Worm (Caenorhabditis elegans) whole organism, mixed stage, embryonic: ENCODE data around the gene F41C3.1.

Experiments
- bed-3 ChIP-seq: fragments of 200-800 bp; sonication (Bioruptor generic); optimal IDR thresholded peaks from 3 replicates; lab custom pipeline; 2018; ENCODE audit warnings: mild to moderate bottlenecking, missing genetic modification characterization, moderate library complexity, missing compliant biosample characterization
- lin-13 ChIP-seq: fragments of 150-350 bp; optimal IDR thresholded peaks from 2 replicates; lab custom pipeline; 2014; ENCODE audit warnings: missing biosample characterization, missing genetic modification characterization
- lsy-2 ChIP-seq: fragments of 150-350 bp; optimal IDR thresholded peaks from 2 replicates; lab custom pipeline; 2014; ENCODE audit warnings: missing biosample characterization, missing genetic modification characterization
- mab-5 ChIP-seq: fragments of 150-350 bp; optimal IDR thresholded peaks from 2 replicates; lab custom pipeline; 2014; ENCODE audit warnings: missing biosample characterization, missing genetic modification characterization
- nhr-237 ChIP-seq: fragments of 150-350 bp; optimal IDR thresholded peaks from 2 replicates; lab custom pipeline; 2014; ENCODE audit warnings: missing biosample characterization, missing genetic modification characterization
- nhr-28 ChIP-seq: fragments of 150-350 bp; optimal IDR thresholded peaks from 2 replicates; lab custom pipeline; 2014; ENCODE audit warnings: missing biosample characterization, missing genetic modification characterization
- nhr-76 ChIP-seq: sonication (generic microtip); optimal IDR thresholded peaks from 2 replicates; lab custom pipeline; 2017; ENCODE audit warnings: missing biosample characterization, missing genetic modification characterization
- snpc-4 ChIP-seq: fragments of 150-350 bp; optimal IDR thresholded peaks from 2 replicates; lab custom pipeline; 2014; ENCODE audit warnings: missing biosample characterization, missing genetic modification characterization
- unc-120 ChIP-seq: sonication (generic microtip); optimal IDR thresholded peaks from 2 replicates; lab custom pipeline; 2017; ENCODE audit warnings: missing genetic modification characterization, missing compliant biosample characterization; ENCODE audit not compliant: poor library complexity, severe bottlenecking
- unc-39 ChIP-seq: fragments of 150-350 bp; optimal IDR thresholded peaks from 2 replicates; lab custom pipeline; 2014; ENCODE audit warnings: missing biosample characterization, missing genetic modification characterization
- ztf-11 ChIP-seq: fragments of 150-350 bp; optimal IDR thresholded peaks from 2 replicates; lab custom pipeline; 2014; ENCODE audit warnings: missing biosample characterization, missing genetic modification characterization

- no peak for TF ChIP-seq bed-3
- no peak for TF ChIP-seq ztf-11
- TF ChIP-seq mab-5 (tag; lab: Kevin White, UChicago), result no peak
- TF ChIP-seq lsy-2 (tag; lab: Kevin White, UChicago), result no peak
- no peak for TF ChIP-seq unc-39
- no peak for TF ChIP-seq nhr-237
- no peak for TF ChIP-seq nhr-76 (tag; lab: Kevin White, UChicago)
- TF ChIP-seq nhr-28 (tag; lab: Kevin White, UChicago), result no peak
- no peak for TF ChIP-seq snpc-4
- no peak for TF ChIP-seq lin-13 (tag; lab: Kevin White, UChicago)
- no peak for TF ChIP-seq unc-120
Measured at ce11 chrII:4784436-4784835, 32.3 kb downstream of the F41C3.1 start, which contains the start of gene nep-12.
